Worm (Caenorhabditis elegans) whole organism, L2 larva: ENCODE data around the gene R05H5.3.

ENCODE experiments used
- C34F6.9 ChIP-seq: fragments of 150-350 bp; optimal IDR thresholded peaks from 2 replicates; lab custom pipeline; 2014; ENCODE audit warnings: missing biosample characterization, missing genetic modification characterization
- F13H6.1 ChIP-seq: sonication (generic microtip); optimal IDR thresholded peaks from 2 replicates; lab custom pipeline; 2016; ENCODE audit warnings: missing genetic modification characterization, missing compliant biosample characterization
- Y55F3AM.14 ChIP-seq: fragments of 200-800 bp; sonication (Bioruptor generic); optimal IDR thresholded peaks from 2 replicates; lab custom pipeline; 2018; ENCODE audit warnings: mild to moderate bottlenecking, missing genetic modification characterization, missing compliant biosample characterization
- ZK546.5 ChIP-seq: sonication (generic microtip); optimal IDR thresholded peaks from 2 replicates; lab custom pipeline; 2017; ENCODE audit warnings: missing biosample characterization, missing genetic modification characterization
- alr-1 ChIP-seq: fragments of 150-350 bp; optimal IDR thresholded peaks from 2 replicates; lab custom pipeline; 2014; ENCODE audit warnings: missing biosample characterization, missing genetic modification characterization
- aly-2 ChIP-seq: fragments of 150-350 bp; optimal IDR thresholded peaks from 2 replicates; lab custom pipeline; 2014; ENCODE audit warnings: missing biosample characterization, missing genetic modification characterization
- ama-1 ChIP-seq: fragments of 150-350 bp; optimal IDR thresholded peaks from 2 replicates; lab custom pipeline; 2018; ENCODE audit warnings: inconsistent platforms
- blmp-1 ChIP-seq: sonication (generic microtip); optimal IDR thresholded peaks from 2 replicates; lab custom pipeline; 2017; ENCODE audit warnings: missing genetic modification characterization, mild to moderate bottlenecking, missing compliant biosample characterization, antibody characterized with exemption, moderate library complexity; ENCODE audit not compliant: insufficient read depth
- ceh-16 ChIP-seq: fragments of 150-350 bp; optimal IDR thresholded peaks from 2 replicates; lab custom pipeline; 2014; ENCODE audit warnings: missing biosample characterization, missing genetic modification characterization
- ceh-82 ChIP-seq: fragments of 150-350 bp; optimal IDR thresholded peaks from 2 replicates; lab custom pipeline; 2014; ENCODE audit warnings: missing biosample characterization, missing genetic modification characterization
- crh-2 ChIP-seq: sonication (generic microtip); optimal IDR thresholded peaks from 2 replicates; lab custom pipeline; 2017; ENCODE audit warnings: missing biosample characterization, missing genetic modification characterization
- dmd-4 ChIP-seq: sonication (generic microtip); optimal IDR thresholded peaks from 2 replicates; lab custom pipeline; 2017; ENCODE audit warnings: missing biosample characterization, missing genetic modification characterization
- egl-27 ChIP-seq: sonication (generic microtip); optimal IDR thresholded peaks from 3 replicates; lab custom pipeline; 2017; ENCODE audit warnings: missing biosample characterization, missing genetic modification reagents, missing genetic modification characterization
- elt-1 ChIP-seq: fragments of 150-350 bp; optimal IDR thresholded peaks from 2 replicates; lab custom pipeline; 2014; ENCODE audit warnings: missing biosample characterization, missing genetic modification characterization
- elt-3 ChIP-seq: sonication (generic microtip); optimal IDR thresholded peaks from 2 replicates; lab custom pipeline; 2017; ENCODE audit warnings: missing biosample characterization, missing genetic modification characterization
- fos-1 ChIP-seq: fragments of 150-350 bp; optimal IDR thresholded peaks from 2 replicates; lab custom pipeline; 2014; ENCODE audit warnings: missing biosample characterization, missing genetic modification characterization
- lin-11 ChIP-seq: fragments of 150-350 bp; sonication (generic microtip); optimal IDR thresholded peaks from 2 replicates; lab custom pipeline; 2014; ENCODE audit warnings: missing biosample characterization, missing genetic modification characterization, inconsistent platforms, mixed read lengths
- lin-39 ChIP-seq: fragments of 150-350 bp; optimal IDR thresholded peaks from 2 replicates; lab custom pipeline; 2014; ENCODE audit warnings: missing biosample characterization, missing genetic modification reagents, missing genetic modification characterization
- mab-5 ChIP-seq: fragments of 150-350 bp; optimal IDR thresholded peaks from 2 replicates; lab custom pipeline; 2014; ENCODE audit warnings: missing biosample characterization, missing genetic modification characterization
- mbf-1 ChIP-seq: sonication (generic microtip); optimal IDR thresholded peaks from 2 replicates; lab custom pipeline; 2017; ENCODE audit warnings: missing biosample characterization, missing genetic modification characterization
- mdl-1 ChIP-seq, 2 experiments: fragments of 150-350 bp in 1 of 2; sonication (generic microtip) in 1 of 2; optimal IDR thresholded peaks; 2 replicates each; lab custom pipeline; 2017; ENCODE audit warnings: missing biosample characterization in 2 of 2, missing genetic modification characterization in 2 of 2
- nhr-10 ChIP-seq: sonication (generic microtip); optimal IDR thresholded peaks from 2 replicates; lab custom pipeline; 2017; ENCODE audit warnings: missing biosample characterization, missing genetic modification characterization
- nhr-129 ChIP-seq: fragments of 150-350 bp; optimal IDR thresholded peaks from 2 replicates; lab custom pipeline; 2014; ENCODE audit warnings: missing biosample characterization, missing genetic modification characterization
- nhr-21 ChIP-seq: fragments of 150-350 bp; optimal IDR thresholded peaks from 2 replicates; lab custom pipeline; 2014; ENCODE audit warnings: missing biosample characterization, missing genetic modification characterization
- nhr-23 ChIP-seq: fragments of 150-350 bp; optimal IDR thresholded peaks from 2 replicates; lab custom pipeline; 2014; ENCODE audit warnings: missing biosample characterization, missing genetic modification reagents, missing genetic modification characterization
- nhr-25 ChIP-seq: fragments of 150-350 bp; sonication (generic microtip); optimal IDR thresholded peaks from 3 replicates; lab custom pipeline; 2014; ENCODE audit warnings: missing biosample characterization, missing genetic modification characterization
- nhr-6 ChIP-seq: fragments of 150-350 bp; optimal IDR thresholded peaks from 2 replicates; lab custom pipeline; 2014; ENCODE audit warnings: missing biosample characterization, missing genetic modification characterization
- peb-1 ChIP-seq: fragments of 150-350 bp; optimal IDR thresholded peaks from 2 replicates; lab custom pipeline; 2014; ENCODE audit warnings: missing biosample characterization, missing genetic modification characterization
- sem-4 ChIP-seq: fragments of 150-350 bp; optimal IDR thresholded peaks from 2 replicates; lab custom pipeline; 2014; ENCODE audit warnings: missing biosample characterization, missing genetic modification reagents, missing genetic modification characterization
- skn-1 ChIP-seq: sonication (generic microtip); optimal IDR thresholded peaks from 2 replicates; lab custom pipeline; 2017; ENCODE audit warnings: missing biosample characterization, missing genetic modification characterization
- sma-3 ChIP-seq: sonication (generic microtip); optimal IDR thresholded peaks from 2 replicates; lab custom pipeline; 2016; ENCODE audit warnings: missing genetic modification reagents, missing genetic modification characterization, missing compliant biosample characterization
- sma-9 ChIP-seq, 2 experiments: fragments of 150-350 bp in 1 of 2; sonication (generic microtip) in 1 of 2; optimal IDR thresholded peaks; 2 replicates each; lab custom pipeline; 2014 to 2016; ENCODE audit warnings: missing genetic modification characterization in 2 of 2, mild to moderate bottlenecking in 1 of 2, missing biosample characterization in 1 of 2, missing compliant biosample characterization in 1 of 2, missing genetic modification reagents in 1 of 2, moderate library complexity in 1 of 2
- snpc-4 ChIP-seq: fragments of 150-350 bp; optimal IDR thresholded peaks from 2 replicates; lab custom pipeline; 2014; ENCODE audit warnings: missing biosample characterization, missing genetic modification characterization
- unc-39 ChIP-seq: fragments of 150-350 bp; optimal IDR thresholded peaks from 2 replicates; lab custom pipeline; 2014; ENCODE audit warnings: missing biosample characterization, missing genetic modification characterization
- unc-55 ChIP-seq: fragments of 150-350 bp; sonication (generic microtip); optimal IDR thresholded peaks from 3 replicates; lab custom pipeline; 2014; ENCODE audit warnings: missing biosample characterization, missing genetic modification reagents, missing genetic modification characterization
- unc-62 ChIP-seq: fragments of 150-350 bp; optimal IDR thresholded peaks from 2 replicates; lab custom pipeline; 2014; ENCODE audit warnings: missing biosample characterization, missing genetic modification reagents, missing genetic modification characterization
- zag-1 ChIP-seq: fragments of 150-350 bp; optimal IDR thresholded peaks from 2 replicates; lab custom pipeline; 2014; ENCODE audit warnings: missing biosample characterization, missing genetic modification characterization
- ztf-1 ChIP-seq: fragments of 200-800 bp; sonication (Bioruptor generic); conservative IDR thresholded peaks from 2 replicates; pipeline ENCODE4 v1.3.6; 2022; ENCODE audit warnings: missing genetic modification characterization, missing compliant biosample characterization
- ztf-11 ChIP-seq: sonication (generic microtip); optimal IDR thresholded peaks from 2 replicates; lab custom pipeline; 2017; ENCODE audit warnings: missing biosample characterization, missing genetic modification characterization
- ztf-4 ChIP-seq: fragments of 150-350 bp; optimal IDR thresholded peaks from 2 replicates; lab custom pipeline; 2014; ENCODE audit warnings: missing biosample characterization, missing genetic modification characterization

The R05H5.3 gene

ce11 chrII:10155106-10155505 is 42.3 kb upstream of the R05H5.3 start, which contains the start of gene nlp-63:
Gene nlp-63, plus strand, starts transcription at chrII:10155406.
- TF ChIP-seq egl-27 (tag; lab: Kevin White, UChicago) = no peak
- TF ChIP-seq snpc-4 (tag; lab: Kevin White, UChicago) = no peak
- TF ChIP-seq Y55F3AM.14 (GFP tag; lab: Kevin White, UChicago) = no peak
- TF ChIP-seq, all 48 proteins: peak for 0

- no peak for TF ChIP-seq Y55F3AM.14 (GFP tag; lab: Kevin White, UChicago)
- TF ChIP-seq ztf-1 (GFP tag; lab: Robert Waterston, UW) = 0 out of 2 replicates have a peak, but pooled peaks have one; percentile 69
These were observed 34.6 kb upstream of the R05H5.3 start for ce11 chrII:10162785-10163184.

- TF ChIP-seq lin-39 (tag; lab: Kevin White, UChicago) = no peak
- TF ChIP-seq skn-1 (tag; lab: Kevin White, UChicago) = no peak
- no peak for TF ChIP-seq mab-5 (tag; lab: Kevin White, UChicago)
These were observed 33.3 kb upstream of the R05H5.3 start for ce11 chrII:10164137-10164536.

- TF ChIP-seq lin-11 (peak; percentile 0), nhr-10 (tag; lab: Kevin White, UChicago) (no peak)
- TF ChIP-seq, all 48 proteins: peak for 1
These were observed 31.1 kb upstream of the R05H5.3 start for ce11 chrII:10166365-10166764.

- TF ChIP-seq crh-2 (tag; lab: Kevin White, UChicago) (no peak), C34F6.9 (tag; lab: Kevin White, UChicago) (peak; percentile 13)
These were observed 29.7 kb upstream of the R05H5.3 start for ce11 chrII:10167731-10168130.

- TF ChIP-seq nhr-10 (tag; lab: Kevin White, UChicago) (peak; percentile 5), mdl-1 (tag; optimal IDR thresholded peaks at IDR 0.05; lab: Kevin White, UChicago) (peak in 1 of 2 experiments; percentile 36), elt-1 (no peak), unc-62 (GFP tag; lab: Kevin White, UChicago) (no peak), elt-3 (tag; lab: Kevin White, UChicago) (no peak), sma-9 (GFP tag; optimal IDR thresholded peaks at IDR 0.05; lab: Kevin White, UChicago) (peak; percentile 53), sma-9 (tag; optimal IDR thresholded peaks at IDR 0.05; lab: Kevin White, UChicago) (no peak), sem-4 (no peak), nhr-129 (tag; lab: Kevin White, UChicago) (peak; percentile 71), lin-39 (tag; lab: Kevin White, UChicago) (no peak), dmd-4 (tag; lab: Kevin White, UChicago) (no peak), nhr-6 (tag; lab: Kevin White, UChicago) (no peak), nhr-25 (tag; lab: Kevin White, UChicago) (no peak), snpc-4 (tag; lab: Kevin White, UChicago) (no peak), unc-39 (tag; lab: Kevin White, UChicago) (peak; percentile 82), unc-55 (peak; percentile 76), egl-27 (tag; lab: Kevin White, UChicago) (peak; percentile 48), zag-1 (tag; lab: Kevin White, UChicago) (peak; percentile 43), blmp-1 (tag; lab: Kevin White, UChicago) (no peak), ama-1 (lab: Kevin White, UChicago) (peak; percentile 30), crh-2 (tag; lab: Kevin White, UChicago) (peak; percentile 59), ztf-11 (peak; percentile 12), C34F6.9 (tag; lab: Kevin White, UChicago) (peak; percentile 78), ceh-82 (tag; lab: Kevin White, UChicago) (no peak), mbf-1 (tag; lab: Kevin White, UChicago) (no peak), ZK546.5 (tag; lab: Kevin White, UChicago) (no peak), Y55F3AM.14 (GFP tag; lab: Kevin White, UChicago) (peak; percentile 38), sma-3 (peak; percentile 13), nhr-23 (no peak), nhr-21 (peak; percentile 55), fos-1 (tag; lab: Kevin White, UChicago) (peak; percentile 33), skn-1 (tag; lab: Kevin White, UChicago) (no peak), aly-2 (no peak), alr-1 (tag; lab: Kevin White, UChicago) (no peak), F13H6.1 (tag; lab: Kevin White, UChicago) (peak; percentile 61), ceh-16 (tag; lab: Kevin White, UChicago) (no peak), peb-1 (tag; lab: Kevin White, UChicago) (no peak), mab-5 (tag; lab: Kevin White, UChicago) (no peak), ztf-4 (tag; lab: Kevin White, UChicago) (peak; percentile 56)
These were observed 28.3 kb upstream of the R05H5.3 start, which contains the start of gene daf-19 for ce11 chrII:10168905-10169782. Gene daf-19, minus strand, starts transcription at chrII:10169346.
